Worm (Caenorhabditis elegans) whole organism, L1 larva: ENCODE data around the gene K12B6.11.

Source experiments
- C04F5.9 ChIP-seq: sonication (generic microtip); optimal IDR thresholded peaks from 2 replicates; lab custom pipeline; 2016; ENCODE audit warnings: missing genetic modification characterization, missing compliant biosample characterization
- C34B4.2 ChIP-seq: sonication (generic microtip); optimal IDR thresholded peaks from 2 replicates; lab custom pipeline; 2017; ENCODE audit warnings: mild to moderate bottlenecking, missing genetic modification characterization, missing compliant biosample characterization
- aha-1 ChIP-seq: fragments of 150-350 bp; optimal IDR thresholded peaks from 2 replicates; lab custom pipeline; 2014; ENCODE audit warnings: missing biosample characterization, missing genetic modification characterization
- alr-1 ChIP-seq: fragments of 200-800 bp; sonication (Bioruptor generic); optimal IDR thresholded peaks from 2 replicates; lab custom pipeline; 2018; ENCODE audit warnings: borderline replicate concordance, mild to moderate bottlenecking, missing genetic modification characterization, missing compliant biosample characterization
- ama-1 ChIP-seq: fragments of 150-350 bp; optimal IDR thresholded peaks from 2 replicates; lab custom pipeline; 2014
- ceh-8 ChIP-seq: fragments of 200-800 bp; sonication (Bioruptor generic); optimal IDR thresholded peaks from 2 replicates; lab custom pipeline; 2018; ENCODE audit warnings: mild to moderate bottlenecking, missing genetic modification characterization, moderate library complexity, missing compliant biosample characterization
- ces-1 ChIP-seq: fragments of 150-350 bp; optimal IDR thresholded peaks from 2 replicates; lab custom pipeline; 2014; ENCODE audit warnings: missing biosample characterization, missing genetic modification reagents, missing genetic modification characterization
- efl-1 ChIP-seq, 4 experiments: fragments of 150-350 bp; optimal IDR thresholded peaks in 3 of 4; peaks in 1 of 4; 1 replicate in 1 of 4; 2 replicates in 3 of 4; lab custom pipeline; 2014; ENCODE audit warnings: missing biosample characterization in 2 of 4, missing genetic modification characterization in 2 of 4, missing genetic modification reagents in 2 of 4
- efl-3 ChIP-seq: fragments of 200-800 bp; sonication (Bioruptor generic); optimal IDR thresholded peaks from 2 replicates; lab custom pipeline; 2018; ENCODE audit warnings: mild to moderate bottlenecking, missing genetic modification characterization, missing compliant biosample characterization
- egl-27 ChIP-seq, 2 experiments: fragments of 150-350 bp in 1 of 2; sonication (generic microtip); optimal IDR thresholded peaks; 3 replicates each; lab custom pipeline; 2017 to 2018; ENCODE audit warnings: missing biosample characterization in 2 of 2, missing genetic modification characterization in 2 of 2, missing genetic modification reagents in 2 of 2
- elt-2 ChIP-seq: sonication (generic microtip); optimal IDR thresholded peaks from 2 replicates; lab custom pipeline; 2016; ENCODE audit warnings: missing genetic modification characterization, mild to moderate bottlenecking, inconsistent platforms, missing compliant biosample characterization, missing genetic modification reagents
- elt-3 ChIP-seq, 6 experiments: fragments of 150-350 bp in 1 of 6; sonication (generic microtip); optimal IDR thresholded peaks; 2 replicates each; lab custom pipeline; 2017 to 2018; ENCODE audit warnings: missing biosample characterization in 6 of 6, missing genetic modification characterization in 6 of 6, inconsistent platforms in 1 of 6
- fos-1 ChIP-seq: fragments of 150-350 bp; optimal IDR thresholded peaks from 2 replicates; lab custom pipeline; 2014; ENCODE audit warnings: missing biosample characterization, missing genetic modification characterization
- hlh-17 ChIP-seq: fragments of 200-800 bp; sonication (Bioruptor generic); optimal IDR thresholded peaks from 2 replicates; lab custom pipeline; 2018; ENCODE audit warnings: missing genetic modification characterization, mild to moderate bottlenecking, missing compliant biosample characterization, moderate library complexity, borderline replicate concordance
- hlh-4 ChIP-seq: sonication (generic microtip); optimal IDR thresholded peaks from 2 replicates; lab custom pipeline; 2016; ENCODE audit warnings: mild to moderate bottlenecking, missing genetic modification characterization, missing compliant biosample characterization
- lin-13 ChIP-seq: fragments of 150-350 bp; optimal IDR thresholded peaks from 2 replicates; lab custom pipeline; 2014; ENCODE audit warnings: missing biosample characterization, missing genetic modification reagents, missing genetic modification characterization
- lin-35 ChIP-seq, 2 experiments: fragments of 150-350 bp; optimal IDR thresholded peaks; 2 replicates each; lab custom pipeline; 2014; ENCODE audit warnings: missing biosample characterization in 2 of 2, missing genetic modification characterization in 2 of 2, missing genetic modification reagents in 2 of 2
- lir-3 ChIP-seq: sonication (generic microtip); optimal IDR thresholded peaks from 2 replicates; lab custom pipeline; 2016; ENCODE audit warnings: mild to moderate bottlenecking, missing genetic modification characterization, moderate library complexity, missing compliant biosample characterization; ENCODE audit not compliant: poor library complexity
- lsy-2 ChIP-seq, 2 experiments: fragments of 150-350 bp; optimal IDR thresholded peaks; 2 replicates each; lab custom pipeline; 2014; ENCODE audit warnings: missing biosample characterization in 2 of 2, missing genetic modification characterization in 2 of 2
- mab-9 ChIP-seq: fragments of 200-800 bp; sonication (Bioruptor generic); IDR thresholded peaks from 2 replicates; pipeline ENCODE4 v1.3.6; 2022; ENCODE audit warnings: missing genetic modification reagents, missing genetic modification characterization, missing compliant biosample characterization
- mdl-1 ChIP-seq, 2 experiments: fragments of 150-350 bp; optimal IDR thresholded peaks; 2 replicates each; lab custom pipeline; 2014 to 2017; ENCODE audit warnings: missing biosample characterization in 2 of 2, missing genetic modification characterization in 2 of 2, inconsistent platforms in 1 of 2
- nhr-19 ChIP-seq: fragments of 200-800 bp; sonication (Bioruptor generic); conservative IDR thresholded peaks from 2 replicates; pipeline ENCODE4 v1.3.6; 2022; ENCODE audit warnings: missing genetic modification characterization, missing compliant biosample characterization
- nhr-20 ChIP-seq: sonication (generic microtip); optimal IDR thresholded peaks from 2 replicates; lab custom pipeline; 2016; ENCODE audit warnings: mild to moderate bottlenecking, missing genetic modification characterization, missing compliant biosample characterization
- nhr-28 ChIP-seq: fragments of 150-350 bp; optimal IDR thresholded peaks from 2 replicates; lab custom pipeline; 2014; ENCODE audit warnings: missing biosample characterization, missing genetic modification characterization
- nhr-47 ChIP-seq: sonication (generic microtip); optimal IDR thresholded peaks from 2 replicates; lab custom pipeline; 2016; ENCODE audit warnings: mild to moderate bottlenecking, missing genetic modification characterization, moderate library complexity, missing compliant biosample characterization
- nhr-71 ChIP-seq: sonication (generic microtip); optimal IDR thresholded peaks from 2 replicates; lab custom pipeline; 2016; ENCODE audit warnings: mild to moderate bottlenecking, missing genetic modification characterization, moderate library complexity, missing compliant biosample characterization
- nhr-85 ChIP-seq: sonication (generic microtip); peaks from one replicate; lab custom pipeline; 2016; ENCODE audit warnings: missing genetic modification characterization, inconsistent platforms, missing compliant biosample characterization
- nhr-90 ChIP-seq: sonication (generic microtip); optimal IDR thresholded peaks from 2 replicates; lab custom pipeline; 2016; ENCODE audit warnings: mild to moderate bottlenecking, missing genetic modification characterization, missing compliant biosample characterization; ENCODE audit not compliant: poor library complexity
- pag-3 ChIP-seq: sonication (generic microtip); optimal IDR thresholded peaks from 2 replicates; lab custom pipeline; 2017; ENCODE audit warnings: missing genetic modification characterization, mild to moderate bottlenecking, missing compliant biosample characterization, antibody characterized with exemption, borderline replicate concordance; ENCODE audit not compliant: insufficient read depth
- snu-23 ChIP-seq: sonication (generic microtip); optimal IDR thresholded peaks from 2 replicates; lab custom pipeline; 2016; ENCODE audit warnings: missing genetic modification characterization, missing compliant biosample characterization
- sptf-1 ChIP-seq: fragments of 150-350 bp; optimal IDR thresholded peaks from 2 replicates; lab custom pipeline; 2014; ENCODE audit warnings: missing biosample characterization, missing genetic modification characterization
- unc-62 ChIP-seq: fragments of 150-350 bp; optimal IDR thresholded peaks from 2 replicates; lab custom pipeline; 2014; ENCODE audit warnings: missing biosample characterization, missing genetic modification reagents, missing genetic modification characterization
- unc-98 ChIP-seq: fragments of 200-800 bp; sonication (Bioruptor generic); IDR thresholded peaks from 2 replicates; pipeline ENCODE4 v1.3.6; 2022; ENCODE audit warnings: missing genetic modification characterization, missing compliant biosample characterization
- vab-15 ChIP-seq: sonication (generic microtip); optimal IDR thresholded peaks from 2 replicates; lab custom pipeline; 2017; ENCODE audit warnings: missing genotype, mild to moderate bottlenecking, missing genetic modification characterization, missing compliant biosample characterization
- xbp-1 ChIP-seq: sonication (generic microtip); optimal IDR thresholded peaks from 2 replicates; lab custom pipeline; 2016; ENCODE audit warnings: missing genetic modification characterization, missing compliant biosample characterization

The K12B6.11 gene

ce11 chrV:6277178-6277834, 11.4 kb upstream of the K12B6.11 start:
- TF ChIP-seq lsy-2 (tag; optimal IDR thresholded peaks at IDR 0.05; lab: Kevin White, UChicago) (peak in 1 of 2 experiments; percentile 16), xbp-1 (tag; lab: Kevin White, UChicago) (no peak), C34B4.2 (tag; lab: Kevin White, UChicago) (no peak), lin-13 (GFP tag; lab: Kevin White, UChicago) (no peak), hlh-4 (no peak), efl-1 (optimal IDR thresholded peaks at IDR 0.05; lab: Kevin White, UChicago) (no peak), efl-1 (GFP tag; optimal IDR thresholded peaks at IDR 0.05 in 1 of 2; lab: Kevin White, UChicago) (peak in 1 of 2 experiments; percentile 85), unc-62 (no peak), elt-3 (tag; optimal IDR thresholded peaks at IDR 0.05; lab: Kevin White, UChicago) (peak in 1 of 6 experiments; percentile 11), unc-98 (GFP tag; lab: Robert Waterston, UW) (no peak), C04F5.9 (tag; lab: Kevin White, UChicago) (no peak), fos-1 (tag; lab: Kevin White, UChicago) (no peak), mdl-1 (tag; optimal IDR thresholded peaks at IDR 0.05; lab: Kevin White, UChicago) (no peak), vab-15 (no peak), nhr-19 (GFP tag; lab: Robert Waterston, UW) (no peak), ama-1 (lab: Kevin White, UChicago) (peak; percentile 8), lin-35 (GFP tag; optimal IDR thresholded peaks at IDR 0.05; lab: Kevin White, UChicago) (peak in 1 of 2 experiments; percentile 36), snu-23 (no peak), egl-27 (tag; optimal IDR thresholded peaks at IDR 0.05; lab: Kevin White, UChicago) (no peak)

DNA sequence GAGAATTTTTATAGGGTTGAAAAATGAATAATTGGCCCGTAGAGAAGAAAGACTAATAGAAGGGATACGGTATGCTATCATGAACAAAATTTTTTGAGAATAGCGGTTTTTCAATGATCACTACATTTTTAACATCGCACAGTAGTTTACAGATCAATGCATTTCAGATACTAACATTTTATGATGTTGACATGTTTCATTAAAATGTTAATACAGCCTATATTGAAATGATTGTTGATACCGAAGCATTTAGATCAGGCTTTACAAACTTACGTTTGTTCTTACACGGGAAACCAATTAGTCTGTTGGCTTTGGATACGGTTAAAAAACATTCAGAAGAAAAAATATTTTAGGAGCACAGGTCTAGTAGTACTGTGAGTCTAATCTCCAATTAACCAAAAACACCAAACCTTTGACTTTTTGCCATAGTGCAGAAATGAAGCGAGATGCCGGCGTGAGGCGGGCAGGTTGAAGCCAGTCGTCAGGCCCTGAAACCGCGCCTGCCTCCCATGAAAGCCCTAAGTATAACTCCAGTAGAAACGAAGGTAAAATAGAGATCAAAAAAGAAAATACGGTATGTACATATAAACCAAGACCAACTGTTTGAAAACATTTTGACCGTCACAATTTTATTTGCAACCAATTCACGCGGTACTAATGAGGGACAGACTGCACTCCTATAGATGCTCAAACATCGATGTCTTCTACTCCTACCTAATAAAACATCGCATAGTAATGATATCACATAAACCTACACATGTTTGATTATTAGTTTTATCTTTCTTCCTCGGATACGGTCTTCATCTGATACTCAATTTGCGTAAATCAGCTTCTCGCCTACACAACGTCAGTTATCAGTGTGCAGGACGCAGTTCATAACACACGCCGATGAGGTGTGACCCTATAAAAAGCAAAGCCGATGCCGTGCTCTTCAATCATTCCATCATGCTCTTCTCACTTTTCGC, 10.3 kb upstream of the K12B6.11 start, which contains the start of gene fil-2:
TSS of gene fil-2 (plus strand) at position 915 of the 965 bp plus-strand sequence.
- TF ChIP-seq lsy-2 (tag; optimal IDR thresholded peaks at IDR 0.05; lab: Kevin White, UChicago) = peak in 1 of 2 experiments; percentile 44
- TF ChIP-seq nhr-47 (tag; lab: Kevin White, UChicago) = peak; percentile 14
- peak; percentile 84 for TF ChIP-seq ama-1 (lab: Kevin White, UChicago)
- TF ChIP-seq nhr-90 (tag; lab: Kevin White, UChicago) = peak; percentile 66
- peak in 1 of 2 experiments; percentile 40 for TF ChIP-seq lin-35 (GFP tag; optimal IDR thresholded peaks at IDR 0.05; lab: Kevin White, UChicago)
- TF ChIP-seq nhr-71 (tag; lab: Kevin White, UChicago) = peak; percentile 27
- no peak for TF ChIP-seq ces-1 (GFP tag; lab: Kevin White, UChicago)
- no peak for TF ChIP-seq mab-9 (GFP tag; lab: Robert Waterston, UW)
- peak; percentile 40 for TF ChIP-seq nhr-85 (tag; lab: Kevin White, UChicago)
- TF ChIP-seq pag-3 (tag; lab: Kevin White, UChicago) = no peak
- TF ChIP-seq elt-2 (tag; lab: Kevin White, UChicago) = peak; percentile 21
- TF ChIP-seq nhr-20 (tag; lab: Kevin White, UChicago) = peak; percentile 52
- TF ChIP-seq efl-1 (optimal IDR thresholded peaks at IDR 0.05; lab: Kevin White, UChicago) = no peak
- peak in 1 of 2 experiments; percentile 88 for TF ChIP-seq efl-1 (GFP tag; optimal IDR thresholded peaks at IDR 0.05 in 1 of 2; lab: Kevin White, UChicago)
- TF ChIP-seq snu-23 = no peak
- TF ChIP-seq nhr-19 (GFP tag; lab: Robert Waterston, UW) = 0 out of 2 replicates have a peak, but pooled peaks have one; percentile 8
- no peak for TF ChIP-seq nhr-28
- TF ChIP-seq, all 84 proteins: peak for 11

- TF ChIP-seq snu-23 (no peak), elt-2 (tag; lab: Kevin White, UChicago) (peak; percentile 64)
These were observed 8.6 kb upstream of the K12B6.11 start for ce11 chrV:6280067-6280466.

DNA sequence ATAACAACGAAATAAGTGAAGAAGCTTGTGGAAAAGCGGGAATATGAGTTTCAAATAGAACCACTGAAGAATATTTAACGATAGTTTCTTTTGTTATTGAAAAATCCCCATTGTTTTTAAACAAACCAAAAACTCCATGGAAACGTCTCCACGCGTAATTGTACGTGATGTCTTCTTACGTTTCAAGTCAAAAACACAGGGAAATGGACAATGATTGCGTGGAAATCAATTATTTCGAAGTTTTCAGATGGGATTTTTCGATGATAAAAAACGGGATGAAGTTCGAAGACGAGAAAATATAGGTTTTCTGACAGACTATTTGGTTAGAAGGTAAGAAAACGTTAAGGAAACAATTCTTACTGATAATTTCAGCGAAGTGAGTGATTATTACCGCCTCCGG, 7.5 kb upstream of the K12B6.11 start, which contains the start of the genes K12B6.4 and spe-49:
TSS of gene K12B6.4 (minus strand) at position 101 of the 400 bp plus-strand sequence.
TSS of gene spe-49 (plus strand) at position 185 of the 400 bp plus-strand sequence.
- TF ChIP-seq mab-9 (GFP tag; lab: Robert Waterston, UW) (no peak), sptf-1 (tag; lab: Kevin White, UChicago) (no peak), hlh-17 (GFP tag; lab: Kevin White, UChicago) (no peak), efl-3 (GFP tag; lab: Kevin White, UChicago) (no peak), lin-13 (GFP tag; lab: Kevin White, UChicago) (no peak), aha-1 (tag; lab: Kevin White, UChicago) (no peak), ceh-8 (no peak), lir-3 (no peak), alr-1 (no peak)
